Worm (Caenorhabditis elegans): ENCODE results near the gene fbxb-35.
"Not testable (repeated sequence)": the region's sequence is repeated elsewhere in the genome, so short reads cannot be mapped to it uniquely, and the experiment has no call there.

fbxb-35 gene

ce11 chrII:2051372-2051771 lies at the start of gene fbxb-35:
Gene fbxb-35 (plus strand): TSS chrII:2051672.
- TF ChIP-seq fos-1 (tag; optimal IDR thresholded peaks at IDR 0.05) (no peak), efl-1 (optimal IDR thresholded peaks at IDR 0.05) (no peak), efl-1 (GFP tag; optimal IDR thresholded peaks at IDR 0.05 in 1 of 2) (peak in 1 of 2 experiments; percentile 77)

- TF ChIP-seq xbp-1 (tag; optimal IDR thresholded peaks at IDR 0.05) (no peak), isw-1 (GFP tag; IDR thresholded peaks at IDR 0.05) (no peak), F16B12.6 (tag; optimal IDR thresholded peaks at IDR 0.05) (no peak), sox-4 (tag; optimal IDR thresholded peaks at IDR 0.05) (no peak), lin-39 (tag; optimal IDR thresholded peaks at IDR 0.05) (no peak), jun-1 (tag; optimal IDR thresholded peaks at IDR 0.05) (no peak), fos-1 (tag; optimal IDR thresholded peaks at IDR 0.05) (no peak)
Observed at ce11 chrII:2011179-2011578, 40.3 kb upstream of the fbxb-35 start.

ce11 chrII:2012698-2013097 lies 38.8 kb upstream of the fbxb-35 start, which contains the start of gene F59H6.15:
Gene F59H6.15 (plus strand): TSS chrII:2012998.
- TF ChIP-seq nhr-12 (tag; optimal IDR thresholded peaks at IDR 0.05): no peak
- TF ChIP-seq nhr-90 (tag; optimal IDR thresholded peaks at IDR 0.05; ENCODE audit: poor library complexity): no peak
- no peak for TF ChIP-seq nhr-77 (tag; optimal IDR thresholded peaks at IDR 0.05)
- TF ChIP-seq aha-1 (tag; optimal IDR thresholded peaks at IDR 0.05): no peak
- TF ChIP-seq egl-13 (tag; optimal IDR thresholded peaks at IDR 0.05): no peak
- TF ChIP-seq alr-1 (tag; optimal IDR thresholded peaks at IDR 0.05; ENCODE audit: borderline replicate concordance): no peak
- no peak for TF ChIP-seq pag-3 (tag; optimal IDR thresholded peaks at IDR 0.05; ENCODE audit: borderline replicate concordance, insufficient read depth)
- TF ChIP-seq mef-2 (tag; optimal IDR thresholded peaks at IDR 0.05): no peak
- TF ChIP-seq snu-23 (GFP tag; optimal IDR thresholded peaks at IDR 0.05): no peak
- no peak for TF ChIP-seq unc-86 (tag; optimal IDR thresholded peaks at IDR 0.05)
- TF ChIP-seq lin-14 (GFP tag; optimal IDR thresholded peaks at IDR 0.05): no peak
- TF ChIP-seq ceh-82 (tag; optimal IDR thresholded peaks at IDR 0.05): no peak
- TF ChIP-seq mep-1 (tag; optimal IDR thresholded peaks at IDR 0.05): no peak
- TF ChIP-seq sptf-1 (tag; optimal IDR thresholded peaks at IDR 0.05): no peak
- TF ChIP-seq efl-3 (GFP tag; optimal IDR thresholded peaks at IDR 0.05): no peak
- no peak for TF ChIP-seq fkh-4 (tag; optimal IDR thresholded peaks at IDR 0.05; ENCODE audit: borderline replicate concordance)
- TF ChIP-seq efl-1 (optimal IDR thresholded peaks at IDR 0.05): no peak
- TF ChIP-seq efl-1 (GFP tag; optimal IDR thresholded peaks at IDR 0.05 in 1 of 2): no peak

ce11 chrII:2013856-2014255 lies 37.6 kb upstream of the fbxb-35 start:
- no peak for TF ChIP-seq efl-3 (GFP tag; optimal IDR thresholded peaks at IDR 0.05)
- no peak for TF ChIP-seq ets-5 (GFP tag; IDR thresholded peaks at IDR 0.05)
- TF ChIP-seq ceh-82 (tag; optimal IDR thresholded peaks at IDR 0.05): no peak
- no peak for TF ChIP-seq C04F5.9 (tag; optimal IDR thresholded peaks at IDR 0.05)
- no peak for TF ChIP-seq nhr-19 (GFP tag; conservative IDR thresholded peaks at IDR 0.05)
- no peak for TF ChIP-seq pax-3 (tag; optimal IDR thresholded peaks at IDR 0.05)

- not testable (repeated sequence) for TF ChIP-seq mep-1 (tag; optimal IDR thresholded peaks at IDR 0.05); snpc-4 (tag; optimal IDR thresholded peaks at IDR 0.05); fkh-10 (GFP tag; optimal IDR thresholded peaks at IDR 0.05)
Observed at ce11 chrII:2023514-2023913, 28.0 kb upstream of the fbxb-35 start, which contains the start of gene cya-2. Gene cya-2 (minus strand): TSS chrII:2023614.

- TF ChIP-seq tlp-1 (tag; optimal IDR thresholded peaks at IDR 0.05): no peak
- no peak for TF ChIP-seq elt-3 (tag; optimal IDR thresholded peaks at IDR 0.05)
- TF ChIP-seq C04F5.9 (tag; optimal IDR thresholded peaks at IDR 0.05): no peak
- no peak for TF ChIP-seq pag-3 (tag; optimal IDR thresholded peaks at IDR 0.05; ENCODE audit: borderline replicate concordance, insufficient read depth)
- no peak for TF ChIP-seq swsn-7 (tag; optimal IDR thresholded peaks at IDR 0.05)
- TF ChIP-seq zip-4 (GFP tag; optimal IDR thresholded peaks at IDR 0.05): no peak
Observed at ce11 chrII:2026525-2026924, 24.9 kb upstream of the fbxb-35 start, which contains the start of gene bath-21. Gene bath-21 (minus strand): TSS chrII:2026625.

Measured in whole organism, L1 larva.